Worm (Caenorhabditis elegans): ENCODE results near the gene ZK813.5.

The ZK813.5 gene

DNA sequence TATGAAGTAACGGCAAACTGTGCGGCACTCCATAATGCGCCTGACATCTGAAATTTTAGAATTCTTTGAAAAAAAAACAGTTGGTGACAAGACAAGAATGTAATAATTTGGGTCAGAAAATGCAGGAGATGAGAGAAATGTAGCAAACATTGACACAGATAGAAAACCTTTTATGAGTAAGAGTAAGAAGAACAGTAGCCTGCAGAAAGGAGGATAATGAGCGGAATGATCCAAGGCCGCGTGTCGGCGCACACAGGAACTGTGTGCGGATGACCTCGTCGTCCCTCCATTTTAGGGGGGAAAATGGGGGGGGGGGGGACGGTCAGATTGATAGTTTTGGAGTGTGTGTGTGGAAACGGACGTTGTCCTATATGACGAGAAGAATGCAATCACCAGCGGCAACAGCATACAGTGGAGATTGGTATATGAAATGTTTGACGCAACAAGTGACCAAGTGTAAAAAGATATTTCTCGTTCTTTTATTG is 36.3 kb downstream of the ZK813.5 start, which contains the start of gene dhs-27 (continued):
- TF ChIP-seq lsy-2 (tag; optimal IDR thresholded peaks at IDR 0.05) (no peak), unc-86 (tag; optimal IDR thresholded peaks at IDR 0.05) (no peak), blmp-1 (tag; optimal IDR thresholded peaks at IDR 0.05) (peak; percentile 68), zag-1 (tag; optimal IDR thresholded peaks at IDR 0.05) (no peak), zip-4 (GFP tag; optimal IDR thresholded peaks at IDR 0.05) (no peak), C34B4.2 (tag; optimal IDR thresholded peaks at IDR 0.05) (no peak), nhr-85 (tag) (peak; percentile 85), pax-3 (tag; optimal IDR thresholded peaks at IDR 0.05) (no peak), ceh-8 (GFP tag; optimal IDR thresholded peaks at IDR 0.05) (no peak), efl-3 (GFP tag; optimal IDR thresholded peaks at IDR 0.05) (no peak), lin-14 (GFP tag; optimal IDR thresholded peaks at IDR 0.05) (peak; percentile 89), elt-3 (tag; optimal IDR thresholded peaks at IDR 0.05) (peak in 1 of 6 experiments; percentile 18), nhr-90 (tag; optimal IDR thresholded peaks at IDR 0.05; ENCODE audit: poor library complexity) (peak; percentile 6), nhr-11 (tag; optimal IDR thresholded peaks at IDR 0.05) (no peak)

DNA sequence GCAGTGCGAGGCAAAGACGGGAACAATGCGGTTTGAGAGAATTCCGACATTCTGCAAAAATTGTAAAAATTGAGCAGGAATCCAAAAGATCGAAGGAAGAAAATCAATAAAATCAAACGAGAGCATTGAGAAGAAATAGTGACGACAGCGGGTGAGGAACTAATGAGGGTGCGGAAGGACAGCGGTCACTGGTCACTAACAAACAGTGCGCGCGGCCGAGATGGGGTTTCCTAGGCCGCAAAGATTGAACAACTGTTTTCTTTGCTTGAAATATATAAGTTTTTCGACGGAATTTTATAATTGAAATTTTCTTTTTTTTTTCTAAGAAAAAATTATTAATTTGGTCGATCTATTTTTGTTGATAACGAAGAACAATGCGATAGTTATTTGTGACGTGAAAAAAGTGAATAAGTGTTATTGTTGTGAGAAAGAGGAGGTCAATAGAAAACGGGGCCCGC is 39.4 kb downstream of the ZK813.5 start, which contains the start of gene unc-78:
Gene unc-78, minus strand, starts transcription at position 51 of the 458 bp plus-strand sequence.
- TF ChIP-seq hlh-17 (GFP tag; optimal IDR thresholded peaks at IDR 0.05; ENCODE audit: borderline replicate concordance) (no peak), zag-1 (tag; optimal IDR thresholded peaks at IDR 0.05) (no peak), alr-1 (tag; optimal IDR thresholded peaks at IDR 0.05; ENCODE audit: borderline replicate concordance) (no peak), lin-14 (GFP tag; optimal IDR thresholded peaks at IDR 0.05) (peak; percentile 53), mep-1 (tag; optimal IDR thresholded peaks at IDR 0.05) (no peak), mab-9 (GFP tag; IDR thresholded peaks at IDR 0.05) (no peak), rnt-1 (tag; optimal IDR thresholded peaks at IDR 0.05) (peak; percentile 38), efl-1 (optimal IDR thresholded peaks at IDR 0.05) (no peak), efl-1 (GFP tag; optimal IDR thresholded peaks at IDR 0.05 in 1 of 2) (peak in 1 of 2 experiments; percentile 66), nhr-84 (tag; optimal IDR thresholded peaks at IDR 0.05) (no peak), ceh-8 (GFP tag; optimal IDR thresholded peaks at IDR 0.05) (no peak)

DNA sequence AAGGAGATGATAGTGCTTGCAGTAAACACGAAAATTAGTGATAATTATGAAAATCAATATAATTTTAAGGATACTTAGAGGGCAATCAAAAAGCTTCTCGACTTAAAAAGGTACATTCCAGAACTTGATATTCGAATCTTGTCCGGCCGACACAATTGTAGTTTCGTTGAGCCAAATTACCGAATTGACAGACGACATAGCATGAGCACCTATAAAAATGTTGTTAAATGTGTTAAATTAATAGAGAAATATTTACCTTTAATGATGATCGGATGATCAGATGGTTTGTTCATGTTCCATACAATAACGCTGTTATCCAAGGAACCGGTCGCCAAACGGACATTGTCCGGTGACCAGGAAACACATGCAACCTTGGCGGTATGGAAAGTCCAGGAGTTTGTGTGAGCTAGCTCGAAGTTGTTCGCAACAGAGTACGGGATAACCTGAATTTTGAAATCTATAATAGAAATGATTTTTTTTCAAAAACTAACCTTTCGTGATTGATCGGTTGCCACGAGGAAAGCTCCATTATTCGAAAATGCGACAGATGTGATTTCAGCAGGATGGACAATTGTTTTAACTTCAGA is 42.2 kb downstream of the ZK813.5 start:
- TF ChIP-seq ztf-11 (tag; optimal IDR thresholded peaks at IDR 0.05) = no peak
- TF ChIP-seq sup-37 (GFP tag; optimal IDR thresholded peaks at IDR 0.05) = no peak
- no peak for TF ChIP-seq ztf-4 (tag; optimal IDR thresholded peaks at IDR 0.05)
- TF ChIP-seq fkh-8 (tag; optimal IDR thresholded peaks at IDR 0.05) = no peak
- no peak for TF ChIP-seq efl-1 (optimal IDR thresholded peaks at IDR 0.05)
- no peak for TF ChIP-seq efl-1 (GFP tag; optimal IDR thresholded peaks at IDR 0.05 in 1 of 2)
- no peak for TF ChIP-seq zip-4 (GFP tag; optimal IDR thresholded peaks at IDR 0.05)
- no peak for TF ChIP-seq pqm-1 (tag; optimal IDR thresholded peaks at IDR 0.05)
- no peak for TF ChIP-seq nhr-237 (tag; optimal IDR thresholded peaks at IDR 0.05)
- TF ChIP-seq fkh-4 (tag; optimal IDR thresholded peaks at IDR 0.05; ENCODE audit: borderline replicate concordance) = no peak
- TF ChIP-seq mdl-1 (tag; optimal IDR thresholded peaks at IDR 0.05) = no peak
- TF ChIP-seq unc-62 (GFP tag; optimal IDR thresholded peaks at IDR 0.05) = no peak
- no peak for TF ChIP-seq isw-1 (GFP tag; IDR thresholded peaks at IDR 0.05)
- no peak for TF ChIP-seq egl-13 (tag; optimal IDR thresholded peaks at IDR 0.05)
- TF ChIP-seq nhr-47 (tag; optimal IDR thresholded peaks at IDR 0.05) = no peak
- no peak for TF ChIP-seq C16A3.4 (tag; optimal IDR thresholded peaks at IDR 0.05)

DNA sequence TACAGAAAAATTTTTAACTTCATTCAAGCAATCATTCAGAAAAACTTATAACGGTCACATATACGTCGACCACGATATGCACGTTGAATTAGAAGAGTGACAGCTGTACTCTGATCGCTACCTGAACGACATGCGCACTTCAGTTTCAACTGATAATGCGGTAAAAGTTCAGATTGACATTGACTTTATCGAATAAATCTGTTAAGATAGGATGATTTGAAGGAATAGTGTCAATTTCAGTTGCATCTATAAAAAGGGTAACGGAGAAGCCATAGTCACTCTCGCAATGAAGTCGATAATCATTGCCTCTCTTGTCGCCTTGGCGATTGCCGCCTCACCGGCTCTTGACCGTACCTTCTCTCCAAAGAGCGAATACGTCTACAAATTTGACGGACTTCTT is 47.8 kb downstream of the ZK813.5 start, which contains the start of gene vit-5:
Gene vit-5, plus strand, starts transcription at position 277 of the 400 bp plus-strand sequence.
- TF ChIP-seq lin-35 (GFP tag; optimal IDR thresholded peaks at IDR 0.05) = no peak
- TF ChIP-seq ztf-4 (tag; optimal IDR thresholded peaks at IDR 0.05) = no peak
- TF ChIP-seq efl-3 (GFP tag; optimal IDR thresholded peaks at IDR 0.05) = no peak
- no peak for TF ChIP-seq egl-27 (tag; optimal IDR thresholded peaks at IDR 0.05)
- TF ChIP-seq xbp-1 (tag; optimal IDR thresholded peaks at IDR 0.05) = no peak
- no peak for TF ChIP-seq nhr-47 (tag; optimal IDR thresholded peaks at IDR 0.05)
- TF ChIP-seq tlp-1 (tag; optimal IDR thresholded peaks at IDR 0.05) = no peak
- TF ChIP-seq unc-62 (GFP tag; optimal IDR thresholded peaks at IDR 0.05) = no peak
- no peak for TF ChIP-seq efl-1 (optimal IDR thresholded peaks at IDR 0.05)
- no peak for TF ChIP-seq efl-1 (GFP tag; optimal IDR thresholded peaks at IDR 0.05 in 1 of 2)
- no peak for TF ChIP-seq tbx-2 (tag; optimal IDR thresholded peaks at IDR 0.05)
